Fruit fly (Drosophila melanogaster): ENCODE data around the gene comm2.

comm2 gene

dm6 chr3L:15675111-15675510 is 24.5 kb downstream of the comm2 start (continued):
- TF ChIP-seq stc (GFP tag; IDR thresholded peaks at IDR 0.05): no peak
- TF ChIP-seq gcm2 (GFP tag; optimal IDR thresholded peaks at IDR 0.05): no peak
- TF ChIP-seq CG4328 (GFP tag; optimal IDR thresholded peaks at IDR 0.05): no peak
- no peak for TF ChIP-seq cas (GFP tag; IDR thresholded peaks at IDR 0.05)
- peak; percentile 49 for TF ChIP-seq ind (GFP tag; optimal IDR thresholded peaks at IDR 0.05)
- TF ChIP-seq chm (GFP tag; IDR thresholded peaks at IDR 0.05): peak; percentile 74; the same call in 1 of the 2 replicates
- peak; percentile 94 for TF ChIP-seq Ets65A (GFP tag)
- TF ChIP-seq Mes4 (GFP tag; optimal IDR thresholded peaks at IDR 0.05): peak; percentile 53
- no peak for TF ChIP-seq CG13894 (tag; optimal IDR thresholded peaks at IDR 0.05)
- no peak for TF ChIP-seq CG17612 (GFP tag; IDR thresholded peaks at IDR 0.05)
- peak; percentile 78 for TF ChIP-seq az2 (GFP tag; optimal IDR thresholded peaks at IDR 0.05)
- TF ChIP-seq tgo (GFP tag; IDR thresholded peaks at IDR 0.05): no peak; the same call in 2 of the 3 replicates
- TF ChIP-seq CG2129 (GFP tag; IDR thresholded peaks at IDR 0.05; ENCODE audit: partially characterized antibody): no peak
- no peak for TF ChIP-seq seq (GFP tag; IDR thresholded peaks at IDR 0.05)
- TF ChIP-seq CG8089 (GFP tag; optimal IDR thresholded peaks at IDR 0.05): peak; percentile 68
- TF ChIP-seq CG15514 (GFP tag; optimal IDR thresholded peaks at IDR 0.05): no peak
- TF ChIP-seq pnt (GFP tag; optimal IDR thresholded peaks at IDR 0.05): peak; percentile 55
- TF ChIP-seq gt (GFP tag; IDR thresholded peaks at IDR 0.05): peak; percentile 13; the same call in 1 of the 2 replicates
- TF ChIP-seq Awh (GFP tag; IDR thresholded peaks at IDR 0.05): peak; percentile 47; the same call in 1 of the 2 replicates
- peak; percentile 78 for TF ChIP-seq chn (GFP tag; optimal IDR thresholded peaks at IDR 0.05)
- no peak for TF ChIP-seq Rfx (GFP tag; IDR thresholded peaks at IDR 0.05)
- TF ChIP-seq lab (GFP tag; optimal IDR thresholded peaks at IDR 0.05): peak; percentile 7
- no peak for TF ChIP-seq Scr (GFP tag; IDR thresholded peaks at IDR 0.05; ENCODE audit: partially characterized antibody)
- TF ChIP-seq H2.0 (GFP tag; IDR thresholded peaks at IDR 0.05): peak; percentile 30; the same call in 1 of the 2 replicates
- no peak for TF ChIP-seq cwo (GFP tag; optimal IDR thresholded peaks at IDR 0.05)
- no peak for TF ChIP-seq Hmx (GFP tag; optimal IDR thresholded peaks at IDR 0.05)
- TF ChIP-seq Dip2 (GFP tag; IDR thresholded peaks at IDR 0.05): no peak
- no peak for TF ChIP-seq aop (GFP tag; IDR thresholded peaks at IDR 0.05)
- TF ChIP-seq stwl (tag; optimal IDR thresholded peaks at IDR 0.05): peak; percentile 44
- peak; percentile 28 for TF ChIP-seq ems (GFP tag; optimal IDR thresholded peaks at IDR 0.05)
- no peak for TF ChIP-seq inv (GFP tag; IDR thresholded peaks at IDR 0.05; ENCODE audit: partially characterized antibody)
- peak; percentile 79 for TF ChIP-seq CG8388 (GFP tag; optimal IDR thresholded peaks at IDR 0.05)
- peak; percentile 12 for TF ChIP-seq HHEX (GFP tag; optimal IDR thresholded peaks at IDR 0.05)
- peak; percentile 5 for TF ChIP-seq NK7.1 (GFP tag; optimal IDR thresholded peaks at IDR 0.05)
- TF ChIP-seq CG14667 (GFP tag; IDR thresholded peaks at IDR 0.05): 0 out of 2 replicates have a peak, but pooled peaks have one; percentile 15
- TF ChIP-seq Trl (optimal IDR thresholded peaks at IDR 0.05): no peak
- peak; percentile 70 for TF ChIP-seq Trl (GFP tag; optimal IDR thresholded peaks at IDR 0.05)
- TF ChIP-seq CG3838 (GFP tag; optimal IDR thresholded peaks at IDR 0.05): no peak
- peak; percentile 62 for TF ChIP-seq Usf (GFP tag; optimal IDR thresholded peaks at IDR 0.05)
- peak; percentile 84 for TF ChIP-seq vvl (GFP tag; IDR thresholded peaks at IDR 0.05)
- TF ChIP-seq ranshi (GFP tag; IDR thresholded peaks at IDR 0.05): peak; percentile 12; the same call in 1 of the 2 replicates
- peak; percentile 13 for TF ChIP-seq disco-r (GFP tag; optimal IDR thresholded peaks at IDR 0.05)
- TF ChIP-seq eve (GFP tag; optimal IDR thresholded peaks at IDR 0.05): peak in 1 of 2 experiments; percentile 52
- no peak for TF ChIP-seq al (GFP tag; IDR thresholded peaks at IDR 0.05)
- peak; percentile 17 for TF ChIP-seq CG30020 (tag; optimal IDR thresholded peaks at IDR 0.05)
- peak; percentile 85 for TF ChIP-seq CG2202 (tag; optimal IDR thresholded peaks at IDR 0.05)
- TF ChIP-seq CG18619 (GFP tag; optimal IDR thresholded peaks at IDR 0.05): peak; percentile 12
- no peak for TF ChIP-seq CG10431 (GFP tag; optimal IDR thresholded peaks at IDR 0.05)
- peak; percentile 55 for TF ChIP-seq bcd (GFP tag; optimal IDR thresholded peaks at IDR 0.05)
- 0 out of 3 replicates have a peak, but pooled peaks have one; percentile 25 for TF ChIP-seq z (GFP tag; IDR thresholded peaks at IDR 0.05)
- peak; percentile 56; the same call in 1 of the 2 replicates for TF ChIP-seq sens-2 (GFP tag; IDR thresholded peaks at IDR 0.05)
- TF ChIP-seq CG17829 (tag; optimal IDR thresholded peaks at IDR 0.05): peak; percentile 90
